Worm (Caenorhabditis elegans) whole organism, L3 larva: ENCODE results near the gene nhr-247.

Experiments
- R02D3.7 ChIP-seq: fragments of 150-350 bp; optimal IDR thresholded peaks from 2 replicates; lab custom pipeline; 2014; ENCODE audit warnings: missing biosample characterization, missing genetic modification characterization
- ceh-9 ChIP-seq: sonication (generic microtip); optimal IDR thresholded peaks from 2 replicates; lab custom pipeline; 2018; ENCODE audit warnings: missing biosample characterization, missing genetic modification characterization
- egl-27 ChIP-seq: sonication (generic microtip); optimal IDR thresholded peaks from 4 replicates; lab custom pipeline; 2017; ENCODE audit warnings: missing biosample characterization, missing genetic modification reagents, missing genetic modification characterization
- elt-2 ChIP-seq: sonication (generic microtip); optimal IDR thresholded peaks from 2 replicates; lab custom pipeline; 2016; ENCODE audit warnings: missing genetic modification reagents, mild to moderate bottlenecking, missing genetic modification characterization, missing compliant biosample characterization
- fos-1 ChIP-seq: fragments of 150-350 bp; optimal IDR thresholded peaks from 2 replicates; lab custom pipeline; 2014; ENCODE audit warnings: missing biosample characterization, missing genetic modification characterization
- nfya-1 ChIP-seq: sonication (generic microtip); optimal IDR thresholded peaks from 2 replicates; lab custom pipeline; 2017; ENCODE audit warnings: missing genetic modification characterization, mild to moderate bottlenecking, missing compliant biosample characterization, antibody characterized with exemption, moderate library complexity; ENCODE audit not compliant: insufficient read depth
- nhr-12 ChIP-seq: fragments of 150-350 bp; optimal IDR thresholded peaks from 2 replicates; lab custom pipeline; 2014; ENCODE audit warnings: missing biosample characterization, missing genetic modification characterization
- nhr-67 ChIP-seq: fragments of 150-350 bp; optimal IDR thresholded peaks from 2 replicates; lab custom pipeline; 2014; ENCODE audit warnings: missing biosample characterization, missing genetic modification characterization
- nhr-76 ChIP-seq: fragments of 150-350 bp; sonication (generic microtip); optimal IDR thresholded peaks from 5 replicates; lab custom pipeline; 2014; ENCODE audit warnings: missing biosample characterization, missing genetic modification characterization
- pqm-1 ChIP-seq: fragments of 150-350 bp; optimal IDR thresholded peaks from 2 replicates; lab custom pipeline; 2017; ENCODE audit warnings: missing biosample characterization, missing genetic modification characterization, inconsistent platforms
- snpc-4 ChIP-seq: fragments of 150-350 bp; optimal IDR thresholded peaks from 2 replicates; lab custom pipeline; 2014; ENCODE audit warnings: missing biosample characterization, missing genetic modification characterization

DNA sequence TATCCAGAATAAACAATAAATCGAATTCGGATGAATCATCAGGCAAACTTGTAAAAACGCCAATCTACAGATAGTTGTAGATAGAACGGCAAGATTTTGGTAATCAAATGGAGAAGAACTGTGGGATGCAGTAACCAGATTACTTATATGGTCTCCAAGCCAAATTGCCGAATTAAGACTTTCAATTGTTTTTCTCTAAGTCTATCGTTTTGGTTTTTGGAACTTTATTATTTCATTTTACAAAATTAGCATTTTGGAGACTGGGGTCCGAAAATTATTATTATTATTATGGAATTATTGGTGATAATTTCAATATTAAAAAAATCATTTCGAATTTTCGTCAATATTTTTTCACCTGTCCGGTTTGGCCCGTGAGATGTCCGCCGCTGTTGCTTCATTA is 16.6 kb downstream of the nhr-247 start, which contains the start of gene clec-228:
- TF ChIP-seq pqm-1 (tag; lab: Kevin White, UChicago) (no peak), ceh-9 (tag; lab: Kevin White, UChicago) (no peak), egl-27 (tag; lab: Kevin White, UChicago) (no peak), nhr-67 (no peak), fos-1 (tag; lab: Kevin White, UChicago) (no peak), nfya-1 (no peak), nhr-12 (tag; lab: Kevin White, UChicago) (no peak), R02D3.7 (tag; lab: Kevin White, UChicago) (no peak), elt-2 (no peak), snpc-4 (tag; lab: Kevin White, UChicago) (no peak), nhr-76 (tag; lab: Kevin White, UChicago) (no peak)
